Fruit fly (Drosophila melanogaster) whole organism, wandering third instar larva: ENCODE measurements around the gene CG12885.
A peak's percentile ranks its signal among the peaks of the same experiment; 100 is the strongest.

ENCODE experiments used
- Abd-B ChIP-seq: fragments of >200 bp; optimal IDR thresholded peaks from 2 replicates; lab custom pipeline; 2017; ENCODE audit warnings: missing biosample characterization, missing genetic modification characterization
- CG32264 ChIP-seq: fragments of 200-800 bp; sonication (Bioruptor generic); optimal IDR thresholded peaks from 2 replicates; lab custom pipeline; 2016; ENCODE audit warnings: missing biosample characterization, missing genetic modification characterization
- CrebA ChIP-seq: fragments of 200-800 bp; sonication (Bioruptor generic); optimal IDR thresholded peaks from 2 replicates; lab custom pipeline; 2016; ENCODE audit warnings: missing biosample characterization, mild to moderate bottlenecking, missing genetic modification characterization, borderline replicate concordance
- Dfd ChIP-seq: fragments of >200 bp; optimal IDR thresholded peaks from 2 replicates; lab custom pipeline; 2017; ENCODE audit warnings: missing biosample characterization, missing genetic modification characterization
- GATAd ChIP-seq: sonication (Bioruptor generic); optimal IDR thresholded peaks from 2 replicates; lab custom pipeline; 2016; ENCODE audit warnings: missing biosample characterization, missing genetic modification characterization
- HLH106 ChIP-seq: fragments of 200-800 bp; optimal IDR thresholded peaks from 3 replicates; lab custom pipeline; 2019; ENCODE audit warnings: missing biosample characterization, mild to moderate bottlenecking, missing genetic modification characterization, moderate library complexity
- Hnf4 ChIP-seq: fragments of 200-800 bp; sonication (Bioruptor generic); optimal IDR thresholded peaks from 2 replicates; lab custom pipeline; 2016; ENCODE audit warnings: missing biosample characterization, mild to moderate bottlenecking, missing genetic modification characterization
- Hr78 ChIP-seq: fragments of >200 bp; optimal IDR thresholded peaks from 2 replicates; lab custom pipeline; 2017; ENCODE audit warnings: missing biosample characterization, missing genetic modification characterization
- Hr83 ChIP-seq: fragments of 200-300 bp; sonication (Bioruptor generic); optimal IDR thresholded peaks from 2 replicates; lab custom pipeline; 2016; ENCODE audit warnings: missing biosample characterization, mild to moderate bottlenecking, missing genetic modification characterization, moderate library complexity; ENCODE audit not compliant: poor library complexity, severe bottlenecking
- Jra ChIP-seq: sonication (Bioruptor generic); optimal IDR thresholded peaks from 2 replicates; lab custom pipeline; 2016; ENCODE audit warnings: missing biosample characterization, missing genetic modification characterization
- Mio ChIP-seq: sonication (Bioruptor generic); optimal IDR thresholded peaks from 2 replicates; lab custom pipeline; 2016; ENCODE audit warnings: missing biosample characterization, missing genetic modification characterization
- Myc ChIP-seq: fragments of >200 bp; optimal IDR thresholded peaks from 2 replicates; lab custom pipeline; 2017
- N ChIP-seq: fragments of >200 bp; optimal IDR thresholded peaks from 2 replicates; lab custom pipeline; 2018; ENCODE audit warnings: missing biosample characterization, missing external identifiers, missing genetic modification characterization
- OdsH ChIP-seq: fragments of 200-800 bp; sonication (Bioruptor generic); optimal IDR thresholded peaks from 2 replicates; lab custom pipeline; 2016; ENCODE audit warnings: missing biosample characterization, mild to moderate bottlenecking, missing genetic modification characterization
- Rel ChIP-seq, 2 experiments: fragments of 200-800 bp; sonication (Bioruptor generic) in 1 of 2; optimal IDR thresholded peaks; 2 replicates in 1 of 2; 3 replicates in 1 of 2; lab custom pipeline; 2016 to 2019; ENCODE audit warnings: mild to moderate bottlenecking in 2 of 2, missing biosample characterization in 2 of 2, missing genetic modification characterization in 2 of 2, moderate library complexity in 1 of 2
- Sp1 ChIP-seq: fragments of 200-800 bp; sonication (Bioruptor generic); optimal IDR thresholded peaks from 3 replicates; lab custom pipeline; 2019; ENCODE audit warnings: missing biosample characterization, mild to moderate bottlenecking, missing genetic modification characterization, moderate library complexity
- Vsx2 ChIP-seq: fragments of 200-300, 225-300 bp; sonication (Bioruptor generic); optimal IDR thresholded peaks from 2 replicates; lab custom pipeline; 2018; ENCODE audit warnings: missing biosample characterization, missing genetic modification characterization; ENCODE audit not compliant: partially characterized antibody
- br ChIP-seq: fragments of 200-800 bp; sonication (Bioruptor generic); optimal IDR thresholded peaks from 2 replicates; lab custom pipeline; 2016; ENCODE audit warnings: missing biosample characterization, missing genetic modification characterization
- brk ChIP-seq: fragments of 200-800 bp; sonication (Bioruptor generic); optimal IDR thresholded peaks from 2 replicates; lab custom pipeline; 2016; ENCODE audit warnings: missing biosample characterization, mild to moderate bottlenecking, missing genetic modification characterization
- dl ChIP-seq, 2 experiments: fragments of 175-275, 200-275 bp in 1 of 2; fragments of 200-275 bp in 1 of 2; sonication (Bioruptor generic); optimal IDR thresholded peaks; lab custom pipeline; 2018; ENCODE audit warnings: mild to moderate bottlenecking in 2 of 2, missing biosample characterization in 2 of 2, missing genetic modification characterization in 2 of 2, moderate library complexity in 2 of 2; ENCODE audit not compliant: partially characterized antibody in 2 of 2, insufficient read depth in 1 of 2
- dmrt93B ChIP-seq: fragments of 200-800 bp; sonication (Bioruptor generic); optimal IDR thresholded peaks from 2 replicates; lab custom pipeline; 2018; ENCODE audit warnings: missing biosample characterization, mild to moderate bottlenecking, missing genetic modification characterization
- dsf ChIP-seq: sonication (Bioruptor generic); optimal IDR thresholded peaks from 2 replicates; lab custom pipeline; 2016; ENCODE audit warnings: missing biosample characterization, missing genetic modification characterization, borderline replicate concordance
- ey ChIP-seq: fragments of 200-800 bp; sonication (Bioruptor generic); optimal IDR thresholded peaks from 2 replicates; lab custom pipeline; 2016; ENCODE audit warnings: missing biosample characterization, missing genetic modification characterization
- foxo ChIP-seq, 2 experiments: fragments of 200-800 bp; sonication (Bioruptor generic); optimal IDR thresholded peaks; 2 replicates in 1 of 2; 3 replicates in 1 of 2; lab custom pipeline; 2016 to 2017; ENCODE audit warnings: missing biosample characterization in 2 of 2, missing genetic modification characterization in 2 of 2
- fru ChIP-seq: fragments of 200-800 bp; sonication (Bioruptor generic); optimal IDR thresholded peaks from 3 replicates; lab custom pipeline; 2016; ENCODE audit warnings: missing biosample characterization, mild to moderate bottlenecking, missing genetic modification characterization
- h ChIP-seq: fragments of 200-800 bp; sonication (Bioruptor generic); optimal IDR thresholded peaks from 3 replicates; lab custom pipeline; 2016; ENCODE audit warnings: missing biosample characterization, mild to moderate bottlenecking, missing genetic modification characterization
- lola ChIP-seq: fragments of >200 bp; optimal IDR thresholded peaks from 2 replicates; lab custom pipeline; 2017; ENCODE audit warnings: missing biosample characterization, missing genetic modification characterization
- rgr ChIP-seq: fragments of 200-800 bp; sonication (Bioruptor generic); optimal IDR thresholded peaks from 3 replicates; lab custom pipeline; 2016; ENCODE audit warnings: missing biosample characterization, mild to moderate bottlenecking, missing genetic modification characterization
- sv ChIP-seq: fragments of 200-800 bp; sonication (Bioruptor generic); optimal IDR thresholded peaks from 3 replicates; lab custom pipeline; 2016; ENCODE audit warnings: missing biosample characterization, missing genetic modification characterization
- tai ChIP-seq: sonication (Bioruptor generic); optimal IDR thresholded peaks from 2 replicates; lab custom pipeline; 2016; ENCODE audit warnings: missing biosample characterization, missing genetic modification characterization
- usp ChIP-seq: fragments of >200 bp; optimal IDR thresholded peaks from 2 replicates; lab custom pipeline; 2017; ENCODE audit warnings: missing biosample characterization, missing genetic modification characterization

The CG12885 gene

DNA sequence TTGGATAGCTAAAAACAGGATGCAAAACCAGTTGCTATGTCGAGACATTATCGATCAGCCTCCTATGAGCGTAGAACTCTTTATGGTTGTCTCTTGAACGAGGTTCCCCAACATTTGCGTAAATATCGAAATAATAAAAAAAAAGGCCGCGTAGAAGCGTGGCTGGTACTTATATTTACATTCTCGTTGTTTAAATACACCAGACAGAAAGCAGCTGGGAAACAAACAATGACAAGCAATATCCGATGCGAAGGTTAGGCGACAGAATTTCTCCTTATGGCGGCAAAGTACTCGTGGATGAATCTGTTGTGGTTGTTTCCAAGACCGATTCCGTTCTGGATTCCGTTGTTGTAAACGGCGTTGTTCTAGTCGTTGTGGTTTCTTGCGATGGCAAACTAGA is 18.7 kb upstream of the CG12885 start, which contains the start of gene CG43139:
Gene CG43139 (minus strand): TSS at position 88 of the 400 bp plus-strand sequence.
- TF ChIP-seq CG32264 (GFP tag; lab: Kevin White, UChicago) = no peak
- peak; percentile 53 for TF ChIP-seq h (GFP tag; lab: Kevin White, UChicago)
- no peak for TF ChIP-seq lola (GFP tag; lab: Kevin White, UChicago)
- peak; percentile 53 for TF ChIP-seq rgr (GFP tag; lab: Kevin White, UChicago)
- TF ChIP-seq dl (GFP tag; optimal IDR thresholded peaks at IDR 0.05; lab: Kevin White, UChicago; ENCODE audit: insufficient read depth in 1 of 2, partially characterized antibody in 2 of 2) = no peak
- no peak for TF ChIP-seq Abd-B (GFP tag; lab: Kevin White, UChicago)
- TF ChIP-seq OdsH (GFP tag; lab: Kevin White, UChicago) = peak; percentile 39
- TF ChIP-seq Hr83 = peak; percentile 76

dm6 chr3R:27502856-27503255 is 17.8 kb upstream of the CG12885 start, which contains the start of gene CG5402:
TSS of gene CG5402 (minus strand) at chr3R:27502956.
- TF ChIP-seq CrebA (GFP tag; lab: Kevin White, UChicago) = no peak
- no peak for TF ChIP-seq Sp1 (GFP tag; lab: Kevin White, UChicago)
- TF ChIP-seq usp (GFP tag; lab: Kevin White, UChicago) = no peak
- TF ChIP-seq brk (GFP tag; lab: Kevin White, UChicago) = no peak
- TF ChIP-seq dmrt93B (GFP tag; lab: Kevin White, UChicago) = no peak
- TF ChIP-seq HLH106 (tag; lab: Kevin White, UChicago) = no peak
- TF ChIP-seq Hr78 (GFP tag; lab: Kevin White, UChicago) = no peak
- TF ChIP-seq dsf (GFP tag; lab: Kevin White, UChicago) = no peak
- TF ChIP-seq ey = no peak
- no peak for TF ChIP-seq N
- no peak for TF ChIP-seq GATAd
- no peak for TF ChIP-seq rgr (GFP tag; lab: Kevin White, UChicago)
- TF ChIP-seq tai = no peak

dm6 chr3R:27517157-27517556 is 3.5 kb upstream of the CG12885 start, which contains the start of gene CG13972:
TSS of gene CG13972 (minus strand) at chr3R:27517257.
- TF ChIP-seq Hnf4 (GFP tag; lab: Kevin White, UChicago) = no peak
- no peak for TF ChIP-seq CrebA (GFP tag; lab: Kevin White, UChicago)
- TF ChIP-seq br = no peak
- no peak for TF ChIP-seq Rel (GFP tag; optimal IDR thresholded peaks at IDR 0.05; lab: Kevin White, UChicago)
- TF ChIP-seq Rel (tag; optimal IDR thresholded peaks at IDR 0.05; lab: Kevin White, UChicago) = no peak
- TF ChIP-seq rgr (GFP tag; lab: Kevin White, UChicago) = no peak
- no peak for TF ChIP-seq sv (GFP tag; lab: Kevin White, UChicago)

- TF ChIP-seq CG32264 (GFP tag; lab: Kevin White, UChicago) (no peak), Mio (GFP tag; lab: Kevin White, UChicago) (no peak), tai (no peak), Vsx2 (no peak), Jra (GFP tag; lab: Kevin White, UChicago) (no peak)
Measured at dm6 chr3R:27519879-27520278, 787 bp upstream of the CG12885 start.

DNA sequence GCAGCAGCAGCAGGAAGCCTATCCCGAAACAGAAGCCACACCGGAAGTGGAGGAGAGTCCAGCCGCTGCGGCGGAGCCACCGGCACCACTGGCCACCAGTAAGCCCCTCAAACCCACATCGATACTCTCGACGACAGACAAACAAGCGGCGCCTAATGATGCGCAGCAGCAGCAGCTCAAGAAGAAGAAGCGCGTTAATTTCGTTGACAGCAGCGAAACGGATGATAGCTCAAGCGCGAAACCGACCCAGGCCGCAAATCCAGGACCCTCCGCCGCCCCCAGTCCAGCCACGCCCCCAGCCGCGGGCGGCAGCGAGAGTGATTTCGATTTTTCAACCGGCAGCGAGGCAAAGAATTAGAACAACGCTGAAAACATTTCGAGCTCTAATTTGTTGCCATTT is 12.6 kb downstream of the CG12885 start:
- TF ChIP-seq dl (GFP tag; optimal IDR thresholded peaks at IDR 0.05; lab: Kevin White, UChicago; ENCODE audit: insufficient read depth in 1 of 2, partially characterized antibody in 2 of 2) (no peak), Dfd (GFP tag; lab: Kevin White, UChicago) (peak; percentile 93), rgr (GFP tag; lab: Kevin White, UChicago) (no peak), Myc (no peak)

dm6 chr3R:27542197-27542596 is 21.5 kb downstream of the CG12885 start, which contains the start of gene Gr98b:
TSS of gene Gr98b (plus strand) at chr3R:27542497.
- TF ChIP-seq CrebA (GFP tag; lab: Kevin White, UChicago) (no peak), dl (GFP tag; optimal IDR thresholded peaks at IDR 0.05; lab: Kevin White, UChicago; ENCODE audit: insufficient read depth in 1 of 2, partially characterized antibody in 2 of 2) (no peak), dmrt93B (GFP tag; lab: Kevin White, UChicago) (no peak), foxo (GFP tag; optimal IDR thresholded peaks at IDR 0.05; lab: Kevin White, UChicago) (no peak), Myc (no peak), GATAd (no peak), fru (no peak), lola (GFP tag; lab: Kevin White, UChicago) (no peak)
